Worm (Caenorhabditis elegans): Measurements from ENCODE around the gene gar-1.

DNA sequence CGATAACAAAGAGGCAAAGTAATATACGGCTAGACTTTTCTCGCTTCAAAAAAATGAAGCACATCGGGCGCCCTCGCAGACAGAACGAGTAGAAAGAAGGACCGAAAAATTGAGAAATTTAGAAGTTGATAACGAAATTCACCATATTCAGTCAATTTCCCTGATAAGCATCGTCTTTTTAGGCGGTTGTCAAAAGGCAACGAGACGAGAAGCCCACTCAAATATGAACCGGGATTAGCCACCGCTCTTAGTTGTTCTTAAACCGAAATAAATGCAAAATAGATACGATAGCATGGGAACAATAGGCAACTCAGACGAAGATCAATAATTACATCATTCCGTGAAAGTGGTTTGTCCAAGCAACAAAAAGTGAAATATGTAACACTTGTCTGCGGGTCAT lies 18.5 kb upstream of the gar-1 start:
- TF ChIP-seq T07F8.4 (tag; optimal IDR thresholded peaks at IDR 0.05) (no peak), ztf-22 (GFP tag; optimal IDR thresholded peaks at IDR 0.05) (no peak), rcor-1 (GFP tag; IDR thresholded peaks at IDR 0.05) (no peak), ztf-18 (tag; optimal IDR thresholded peaks at IDR 0.05) (no peak)

Data from whole organism, young adult.